Worm (Caenorhabditis elegans) whole organism, L3 larva: ENCODE data around the gene srg-41.
A peak's percentile ranks its signal among the peaks of the same experiment; 100 is the strongest.

Experiments
- ZK546.5 ChIP-seq: sonication (generic microtip); optimal IDR thresholded peaks from 2 replicates; lab custom pipeline; 2017; ENCODE audit warnings: missing biosample characterization, missing genetic modification characterization
- aly-2 ChIP-seq: fragments of 150-350 bp; optimal IDR thresholded peaks from 2 replicates; lab custom pipeline; 2014; ENCODE audit warnings: missing biosample characterization, missing genetic modification characterization
- ama-1 ChIP-seq: fragments of 150-350 bp; optimal IDR thresholded peaks from 2 replicates; lab custom pipeline; 2018
- ceh-16 ChIP-seq: sonication (generic microtip); optimal IDR thresholded peaks from 2 replicates; lab custom pipeline; 2017; ENCODE audit warnings: missing biosample characterization, missing genetic modification characterization
- ceh-82 ChIP-seq: fragments of 150-350 bp; optimal IDR thresholded peaks from 2 replicates; lab custom pipeline; 2014; ENCODE audit warnings: missing biosample characterization, missing genetic modification characterization
- ceh-9 ChIP-seq: sonication (generic microtip); optimal IDR thresholded peaks from 2 replicates; lab custom pipeline; 2018; ENCODE audit warnings: missing biosample characterization, missing genetic modification characterization
- daf-12 ChIP-seq: fragments of 150-350 bp; optimal IDR thresholded peaks from 2 replicates; lab custom pipeline; 2014; ENCODE audit warnings: missing biosample characterization, missing genetic modification reagents, missing genetic modification characterization
- egl-27 ChIP-seq: sonication (generic microtip); optimal IDR thresholded peaks from 4 replicates; lab custom pipeline; 2017; ENCODE audit warnings: missing biosample characterization, missing genetic modification reagents, missing genetic modification characterization
- elt-1 ChIP-seq: fragments of 150-350 bp; optimal IDR thresholded peaks from 2 replicates; lab custom pipeline; 2014; ENCODE audit warnings: missing biosample characterization, missing genetic modification characterization
- elt-2 ChIP-seq: sonication (generic microtip); optimal IDR thresholded peaks from 2 replicates; lab custom pipeline; 2016; ENCODE audit warnings: missing genetic modification reagents, mild to moderate bottlenecking, missing genetic modification characterization, missing compliant biosample characterization
- fkh-10 ChIP-seq: sonication (generic microtip); optimal IDR thresholded peaks from 2 replicates; lab custom pipeline; 2017; ENCODE audit warnings: missing biosample characterization, missing genetic modification reagents, missing genetic modification characterization
- lin-15B ChIP-seq: fragments of 150-350 bp; optimal IDR thresholded peaks from 2 replicates; lab custom pipeline; 2014; ENCODE audit warnings: missing biosample characterization, missing genetic modification characterization
- lin-39 ChIP-seq: fragments of 150-350 bp; optimal IDR thresholded peaks from 2 replicates; lab custom pipeline; 2018; ENCODE audit warnings: missing biosample characterization, missing genetic modification reagents, missing genetic modification characterization
- mdl-1 ChIP-seq: fragments of 150-350 bp; optimal IDR thresholded peaks from 2 replicates; lab custom pipeline; 2014; ENCODE audit warnings: missing biosample characterization, missing genetic modification characterization
- mml-1 ChIP-seq: fragments of 150-350 bp; sonication (generic microtip); optimal IDR thresholded peaks from 3 replicates; lab custom pipeline; 2014; ENCODE audit warnings: missing biosample characterization, missing genetic modification characterization
- nfya-1 ChIP-seq: sonication (generic microtip); optimal IDR thresholded peaks from 2 replicates; lab custom pipeline; 2017; ENCODE audit warnings: missing genetic modification characterization, mild to moderate bottlenecking, missing compliant biosample characterization, antibody characterized with exemption, moderate library complexity; ENCODE audit not compliant: insufficient read depth
- nhr-11 ChIP-seq: fragments of 150-350 bp; optimal IDR thresholded peaks from 2 replicates; lab custom pipeline; 2014; ENCODE audit warnings: missing biosample characterization, missing genetic modification characterization
- nhr-25 ChIP-seq: sonication (generic microtip); optimal IDR thresholded peaks from 2 replicates; lab custom pipeline; 2017; ENCODE audit warnings: missing biosample characterization, missing genetic modification characterization
- nhr-28 ChIP-seq: fragments of 150-350 bp; optimal IDR thresholded peaks from 2 replicates; lab custom pipeline; 2014; ENCODE audit warnings: missing biosample characterization, missing genetic modification characterization
- nhr-43 ChIP-seq: sonication (generic microtip); optimal IDR thresholded peaks from 2 replicates; lab custom pipeline; 2016; ENCODE audit warnings: mild to moderate bottlenecking, missing genetic modification characterization, missing compliant biosample characterization; ENCODE audit not compliant: poor library complexity, severe bottlenecking
- nhr-76 ChIP-seq: fragments of 150-350 bp; sonication (generic microtip); optimal IDR thresholded peaks from 5 replicates; lab custom pipeline; 2014; ENCODE audit warnings: missing biosample characterization, missing genetic modification characterization
- pha-4 ChIP-seq: fragments of 150-350 bp; optimal IDR thresholded peaks from 2 replicates; lab custom pipeline; 2014; ENCODE audit warnings: missing biosample characterization, missing genetic modification reagents, missing genetic modification characterization
- pqm-1 ChIP-seq: fragments of 150-350 bp; optimal IDR thresholded peaks from 2 replicates; lab custom pipeline; 2017; ENCODE audit warnings: missing biosample characterization, missing genetic modification characterization, inconsistent platforms
- sea-2 ChIP-seq: fragments of 150-350 bp; sonication (generic microtip); optimal IDR thresholded peaks from 4 replicates; lab custom pipeline; 2014; ENCODE audit warnings: missing biosample characterization, missing genetic modification reagents, missing genetic modification characterization
- skn-1 ChIP-seq: fragments of 150-350 bp; optimal IDR thresholded peaks from 2 replicates; lab custom pipeline; 2014; ENCODE audit warnings: missing biosample characterization, missing genetic modification characterization
- snpc-4 ChIP-seq: fragments of 150-350 bp; optimal IDR thresholded peaks from 2 replicates; lab custom pipeline; 2014; ENCODE audit warnings: missing biosample characterization, missing genetic modification characterization
- tbx-2 ChIP-seq: sonication (generic microtip); optimal IDR thresholded peaks from 2 replicates; lab custom pipeline; 2016; ENCODE audit warnings: mild to moderate bottlenecking, missing genetic modification characterization, missing compliant biosample characterization
- unc-62 ChIP-seq: fragments of 150-350 bp; sonication (generic microtip); optimal IDR thresholded peaks from 4 replicates; lab custom pipeline; 2014; ENCODE audit warnings: missing biosample characterization, missing genetic modification reagents, missing genetic modification characterization
- ztf-11 ChIP-seq: fragments of 150-350 bp; optimal IDR thresholded peaks from 2 replicates; lab custom pipeline; 2014; ENCODE audit warnings: missing biosample characterization, missing genetic modification characterization
- ztf-4 ChIP-seq: fragments of 150-350 bp; optimal IDR thresholded peaks from 2 replicates; lab custom pipeline; 2014; ENCODE audit warnings: missing biosample characterization, missing genetic modification characterization

Gene srg-41

DNA sequence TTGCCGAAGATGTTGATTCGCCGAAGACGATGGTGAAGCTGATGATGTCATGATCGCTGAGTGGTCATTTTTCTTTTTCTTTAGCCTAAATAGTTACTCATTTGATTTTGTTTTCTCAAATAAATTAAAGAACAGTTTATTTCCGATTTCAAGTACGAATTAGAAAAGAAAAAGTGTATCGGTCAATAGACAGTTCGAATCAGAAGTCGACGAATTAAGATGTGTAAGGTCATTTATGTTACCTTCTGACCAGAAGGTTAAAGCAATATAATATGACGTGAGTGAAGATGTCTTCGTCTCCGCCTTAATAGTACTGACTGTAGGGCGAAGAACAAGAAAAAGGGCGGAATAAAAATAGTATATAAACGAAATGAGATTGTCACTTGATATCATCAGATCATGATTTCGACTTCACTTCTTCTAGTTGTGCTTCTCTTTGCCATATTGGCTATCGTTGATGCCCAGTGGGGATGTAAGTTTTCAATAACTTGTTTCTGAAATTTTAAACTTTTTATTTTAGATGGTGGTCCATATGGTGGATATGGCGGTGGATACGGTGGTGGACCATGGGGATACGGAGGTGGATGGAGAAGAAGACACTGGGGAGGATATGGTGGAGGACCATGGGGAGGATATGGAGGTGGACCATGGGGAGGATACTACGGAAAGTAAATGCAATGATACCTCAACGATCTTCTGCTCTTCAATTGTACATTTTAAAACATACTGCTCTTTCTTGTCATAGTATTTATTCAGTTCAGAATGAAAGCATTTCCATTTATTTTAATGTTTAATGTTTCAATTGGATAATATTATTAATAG, 14.5 kb downstream of the srg-41 start, which contains the start of the genes T19C4.24 and nlp-33 (continued):
- peak; percentile 50 for TF ChIP-seq elt-1
- no peak for TF ChIP-seq snpc-4
- no peak for TF ChIP-seq nhr-76
- TF ChIP-seq lin-39 (tag; lab: Kevin White, UChicago) = no peak
- TF ChIP-seq ceh-9 (tag; lab: Kevin White, UChicago) = no peak
- peak; percentile 61 for TF ChIP-seq nhr-43
- TF ChIP-seq daf-12 (tag; lab: Kevin White, UChicago) = no peak
- TF ChIP-seq pqm-1 (tag; lab: Kevin White, UChicago) = no peak
- TF ChIP-seq, all 47 proteins: peak for 8

DNA sequence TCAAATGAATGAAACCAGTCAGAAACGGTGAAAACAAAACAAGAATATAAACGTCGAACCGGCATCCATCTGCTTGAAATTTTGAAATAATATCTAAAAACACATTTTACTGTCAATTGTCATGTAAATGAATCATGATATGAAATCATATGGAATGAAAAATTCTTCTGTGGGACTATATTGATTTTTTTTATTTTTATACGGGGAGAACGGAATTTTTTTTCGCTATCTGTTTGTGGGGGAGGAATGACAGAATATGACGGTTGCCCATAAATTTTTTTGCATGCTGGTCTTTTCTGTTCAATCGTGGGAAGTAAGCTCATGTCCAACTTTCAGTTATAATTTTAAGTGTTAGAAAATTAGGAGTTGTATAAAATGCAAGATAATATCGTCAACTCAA, 17.0 kb downstream of the srg-41 start, which contains the start of gene C06H2.7:
Gene C06H2.7 (minus strand): TSS at position 101 of the 400 bp plus-strand sequence.
- TF ChIP-seq fkh-10 (GFP tag; lab: Kevin White, UChicago) (no peak), ceh-82 (tag; lab: Kevin White, UChicago) (no peak), lin-39 (tag; lab: Kevin White, UChicago) (no peak), pha-4 (no peak), ZK546.5 (tag; lab: Kevin White, UChicago) (no peak), sea-2 (GFP tag; lab: Kevin White, UChicago) (no peak), mdl-1 (no peak), ceh-16 (tag; lab: Kevin White, UChicago) (no peak), nhr-11 (tag; lab: Kevin White, UChicago) (no peak), nhr-28 (tag; lab: Kevin White, UChicago) (no peak), tbx-2 (tag; lab: Kevin White, UChicago) (no peak), unc-62 (no peak), aly-2 (tag; lab: Kevin White, UChicago) (no peak), skn-1 (tag; lab: Kevin White, UChicago) (no peak), elt-1 (no peak), ztf-4 (tag; lab: Kevin White, UChicago) (no peak), egl-27 (tag; lab: Kevin White, UChicago) (no peak)

DNA sequence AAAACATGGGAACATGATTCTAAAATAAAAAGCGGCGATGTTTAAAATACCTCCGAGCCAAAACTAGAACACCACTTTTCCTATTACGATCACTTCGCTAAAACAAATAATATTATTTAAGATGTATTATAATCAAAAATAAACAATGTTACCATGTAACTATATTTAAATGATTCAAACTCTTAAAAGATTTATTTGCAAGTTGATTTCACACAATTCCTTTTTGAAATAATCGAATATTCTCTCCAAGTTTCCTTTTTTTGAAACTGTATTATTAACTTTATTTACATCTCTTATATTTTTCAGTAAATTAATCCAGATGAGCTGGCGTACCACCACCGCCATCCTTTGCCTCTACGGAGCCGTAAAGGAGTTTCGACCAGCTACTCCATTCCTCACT, 20.5 kb downstream of the srg-41 start, which contains the start of gene folt-1:
Gene folt-1 (plus strand): TSS at position 301 of the 400 bp plus-strand sequence.
- TF ChIP-seq nhr-43 (no peak), fkh-10 (GFP tag; lab: Kevin White, UChicago) (no peak), snpc-4 (no peak), sea-2 (GFP tag; lab: Kevin White, UChicago) (no peak), ceh-16 (tag; lab: Kevin White, UChicago) (no peak), nhr-25 (no peak), mml-1 (tag; lab: Kevin White, UChicago) (no peak), nhr-76 (no peak), ztf-11 (no peak), aly-2 (tag; lab: Kevin White, UChicago) (no peak), nfya-1 (no peak), ceh-9 (tag; lab: Kevin White, UChicago) (no peak), mdl-1 (no peak), elt-1 (no peak), egl-27 (tag; lab: Kevin White, UChicago) (no peak), ama-1 (lab: Kevin White, UChicago) (no peak), skn-1 (tag; lab: Kevin White, UChicago) (no peak)

DNA sequence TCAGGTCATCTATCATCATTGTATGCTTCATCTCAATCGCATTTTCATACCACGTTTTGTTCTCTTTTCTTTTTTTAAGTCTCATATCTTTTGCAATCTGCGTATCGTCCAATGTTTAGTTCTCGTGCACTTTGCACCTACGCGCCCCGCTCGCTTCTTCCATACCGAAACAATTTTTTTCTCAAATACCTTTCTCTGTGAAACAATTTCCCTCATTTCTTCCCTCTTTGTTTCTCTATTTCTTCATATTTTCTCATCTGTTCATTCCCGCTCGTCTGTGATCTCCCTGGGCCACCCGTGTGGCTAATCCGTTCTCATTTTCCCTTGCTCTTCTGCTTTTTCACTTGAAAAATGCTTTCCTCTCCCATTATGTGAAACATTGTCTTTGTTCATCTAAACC, 21.4 kb downstream of the srg-41 start:
- TF ChIP-seq elt-2 (tag; lab: Kevin White, UChicago) = peak; percentile 40
- peak; percentile 26 for TF ChIP-seq nfya-1
- TF ChIP-seq ztf-4 (tag; lab: Kevin White, UChicago) = no peak
- TF ChIP-seq ceh-16 (tag; lab: Kevin White, UChicago) = no peak
- peak; percentile 62 for TF ChIP-seq pha-4
- TF ChIP-seq snpc-4 = peak; percentile 4
- TF ChIP-seq lin-15B = peak; percentile 0

DNA sequence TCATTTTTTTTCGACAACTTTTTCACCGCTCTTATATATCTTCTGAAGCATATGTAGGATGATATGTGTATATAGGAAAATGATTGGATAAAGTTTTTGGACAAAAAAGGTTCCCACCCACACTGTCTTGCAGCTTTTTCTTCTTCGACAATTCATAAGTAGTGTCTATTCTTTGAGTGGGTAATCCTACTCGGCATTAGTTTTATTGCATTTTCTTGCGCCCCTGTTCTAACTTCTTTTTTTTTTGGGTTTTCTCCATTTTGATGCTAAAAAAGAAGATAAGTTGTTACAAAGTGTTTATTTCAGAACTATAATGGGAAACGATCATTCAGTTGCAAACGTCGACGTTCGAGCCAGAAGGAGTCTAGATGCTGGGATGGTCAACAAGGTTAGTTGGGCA, 27.4 kb downstream of the srg-41 start, which contains the start of gene glb-3:
Gene glb-3 (plus strand): TSS at position 301 of the 400 bp plus-strand sequence.
- TF ChIP-seq ztf-11 = no peak
- TF ChIP-seq pha-4 = no peak
- TF ChIP-seq ceh-16 (tag; lab: Kevin White, UChicago) = no peak
- no peak for TF ChIP-seq nhr-25
- no peak for TF ChIP-seq ceh-9 (tag; lab: Kevin White, UChicago)
- no peak for TF ChIP-seq pqm-1 (tag; lab: Kevin White, UChicago)
- no peak for TF ChIP-seq elt-2 (tag; lab: Kevin White, UChicago)
- no peak for TF ChIP-seq snpc-4
- TF ChIP-seq, all 47 proteins: peak for 0
